Worm (Caenorhabditis elegans) whole organism, midembryonic: ENCODE results near the gene C36C5.12.

ENCODE experiments used
- flt-1 ChIP-seq: fragments of 200-800 bp; sonication (Bioruptor generic); IDR thresholded peaks from 2 replicates; pipeline ENCODE4 v1.3.6; 2022; ENCODE audit warnings: missing genetic modification characterization, missing compliant biosample characterization
- klf-2 ChIP-seq: fragments of 200-800 bp; sonication (Bioruptor generic); conservative IDR thresholded peaks from 2 replicates; pipeline ENCODE4 v1.3.6; 2022; ENCODE audit warnings: missing genetic modification reagents, missing genetic modification characterization, missing compliant biosample characterization
- med-1 ChIP-seq: sonication (generic microtip); optimal IDR thresholded peaks from 2 replicates; lab custom pipeline; 2017; ENCODE audit warnings: missing genetic modification characterization, mild to moderate bottlenecking, missing compliant biosample characterization, antibody characterized with exemption, missing genetic modification reagents; ENCODE audit not compliant: insufficient read depth
- ref-1 ChIP-seq: fragments of 200-800 bp; sonication (Bioruptor generic); conservative IDR thresholded peaks from 2 replicates; pipeline ENCODE4 v1.3.6; 2022; ENCODE audit warnings: missing genetic modification reagents, missing genetic modification characterization, missing compliant biosample characterization
- tab-1 ChIP-seq: fragments of 200-800 bp; sonication (Bioruptor generic); IDR thresholded peaks from 2 replicates; pipeline ENCODE4 v1.3.6; 2022; ENCODE audit warnings: missing genetic modification characterization, missing compliant biosample characterization
- ztf-29 ChIP-seq: fragments of 200-800 bp; sonication (Bioruptor generic); IDR thresholded peaks from 2 replicates; pipeline ENCODE4 v1.3.6; 2022; ENCODE audit warnings: missing genetic modification reagents, missing genetic modification characterization, missing compliant biosample characterization

ce11 chrV:3163143-3163542, 4.0 kb upstream of the C36C5.12 start:
- TF ChIP-seq med-1 (no peak), ref-1 (GFP tag; lab: Robert Waterston, UW) (no peak), flt-1 (GFP tag; lab: Robert Waterston, UW) (no peak), klf-2 (GFP tag; lab: Robert Waterston, UW) (no peak), tab-1 (GFP tag; lab: Robert Waterston, UW) (no peak), ztf-29 (GFP tag; lab: Robert Waterston, UW) (no peak)
